Fruit fly (Drosophila melanogaster) whole organism, adult: Measurements from ENCODE around the gene wds.

Experiments used
- CG12768 ChIP-seq: fragments of 200-800 bp; sonication (Bioruptor generic); optimal IDR thresholded peaks from 2 replicates; lab custom pipeline; 2017; ENCODE audit warnings: missing biosample characterization, missing genetic modification characterization, mild to moderate bottlenecking, moderate library complexity, missing genetic modification reagents
- CG14711 ChIP-seq: fragments of 200-800 bp; sonication (Bioruptor generic); optimal IDR thresholded peaks from 2 replicates; lab custom pipeline; 2018; ENCODE audit warnings: missing biosample characterization, mild to moderate bottlenecking, missing genetic modification characterization, moderate library complexity
- CG1620 ChIP-seq: fragments of 200-800 bp; sonication (Bioruptor generic); optimal IDR thresholded peaks from 2 replicates; lab custom pipeline; 2016; ENCODE audit warnings: missing biosample characterization, missing genetic modification characterization
- CG7045 ChIP-seq: fragments of 200-800 bp; sonication (Bioruptor generic); optimal IDR thresholded peaks from 2 replicates; lab custom pipeline; 2017; ENCODE audit warnings: missing biosample characterization, mild to moderate bottlenecking, missing genetic modification characterization
- Hr96 ChIP-seq: fragments of 200-800 bp; sonication (Bioruptor generic); optimal IDR thresholded peaks from 2 replicates; lab custom pipeline; 2016; ENCODE audit warnings: missing biosample characterization, missing genetic modification characterization
- bab1 ChIP-seq: fragments of 200-800 bp; sonication (Bioruptor generic); optimal IDR thresholded peaks from 3 replicates; lab custom pipeline; 2019; ENCODE audit warnings: missing biosample characterization, mild to moderate bottlenecking, missing genetic modification characterization, moderate library complexity
- kay ChIP-seq: fragments of 200-800 bp; sonication (Bioruptor generic); peaks from one replicate; lab custom pipeline; 2016; ENCODE audit warnings: missing biosample characterization, missing genetic modification characterization, borderline replicate concordance
- ovo ChIP-seq: fragments of 200-800 bp; sonication (Bioruptor generic); optimal IDR thresholded peaks from 2 replicates; lab custom pipeline; 2016; ENCODE audit warnings: missing biosample characterization, missing genetic modification characterization
- pad ChIP-seq: fragments of 200-800 bp; sonication (Bioruptor generic); optimal IDR thresholded peaks from 3 replicates; lab custom pipeline; 2017; ENCODE audit warnings: missing biosample characterization, missing genetic modification characterization, mild to moderate bottlenecking, moderate library complexity, missing genetic modification reagents
- tj ChIP-seq: fragments of 200-800 bp; sonication (Bioruptor generic); optimal IDR thresholded peaks from 3 replicates; lab custom pipeline; 2017; ENCODE audit warnings: missing biosample characterization, mild to moderate bottlenecking, missing genetic modification characterization, moderate library complexity

DNA sequence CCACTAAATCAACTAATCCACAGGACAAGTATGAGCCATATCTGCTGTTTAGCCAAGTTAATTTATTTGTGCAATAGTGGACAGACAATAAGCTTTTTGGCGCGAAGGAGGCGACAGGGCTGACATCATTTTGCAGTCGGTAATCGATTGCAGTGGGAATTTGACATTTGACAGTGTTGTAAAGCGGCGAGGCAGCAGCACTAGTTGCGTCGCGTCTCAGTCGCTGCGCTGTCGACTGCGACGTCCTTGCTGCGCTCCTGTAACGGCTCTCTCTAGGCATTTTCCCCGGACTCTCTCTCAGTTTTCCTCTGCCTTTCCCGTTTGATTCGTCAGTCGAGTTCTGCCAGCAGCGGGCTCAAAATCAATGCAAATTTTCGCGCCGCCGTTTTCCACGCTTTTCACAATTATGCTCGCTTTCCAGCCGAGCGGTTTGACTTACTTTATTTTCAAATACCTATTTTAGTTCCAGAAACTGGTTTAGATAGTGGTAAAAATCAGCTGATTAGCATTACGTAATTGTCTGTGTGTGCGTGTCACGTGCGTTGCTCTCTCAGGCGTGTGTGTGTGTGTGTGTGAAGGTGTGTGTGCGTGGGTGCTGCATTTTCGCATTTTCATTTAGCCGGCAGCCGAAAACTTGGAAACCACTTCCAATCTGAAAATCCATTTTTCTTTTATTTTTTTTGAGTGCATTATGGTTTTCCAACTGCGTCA, 51.2 kb downstream of the wds start:
- no peak for TF ChIP-seq Hr96 (GFP tag; lab: Kevin White, UChicago)
- no peak for TF ChIP-seq CG1620
- TF ChIP-seq CG14711 (tag; lab: Kevin White, UChicago) = no peak
- TF ChIP-seq CG7045 (GFP tag; lab: Kevin White, UChicago) = no peak
- no peak for TF ChIP-seq tj (GFP tag; lab: Kevin White, UChicago)
- no peak for TF ChIP-seq kay (GFP tag; lab: Kevin White, UChicago)
- TF ChIP-seq CG12768 (GFP tag; lab: Kevin White, UChicago) = no peak
- TF ChIP-seq ovo (GFP tag; lab: Kevin White, UChicago) = no peak
- no peak for TF ChIP-seq pad
- TF ChIP-seq bab1 = no peak
